Worm (Caenorhabditis elegans): Measurements from ENCODE around the gene aqp-7.

DNA sequence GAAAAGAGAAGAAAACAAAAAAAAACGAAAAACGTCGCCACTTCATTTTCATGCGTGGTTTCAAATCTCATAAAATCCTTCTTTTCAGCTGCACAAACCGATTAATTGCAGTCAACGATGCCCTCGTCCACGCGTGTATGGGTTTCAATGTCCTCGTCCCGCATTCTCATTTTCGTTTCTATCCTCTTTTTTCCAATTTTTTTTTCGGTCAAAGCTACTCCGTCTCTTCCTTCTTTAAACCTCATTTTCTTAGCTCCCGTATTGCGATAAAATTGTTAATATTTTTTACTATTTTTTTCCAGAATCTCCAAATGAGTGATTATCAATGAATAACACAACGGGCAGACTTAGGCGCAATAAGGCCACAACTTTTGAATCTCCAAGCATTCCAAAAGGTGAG, 48.7 kb upstream of the aqp-7 start, which contains the start of gene aakg-3:
- no peak for TF ChIP-seq K11D2.4 (GFP tag; IDR thresholded peaks at IDR 0.05)
- no peak for TF ChIP-seq ama-1 (optimal IDR thresholded peaks at IDR 0.05)
- TF ChIP-seq ama-1 (GFP tag; optimal IDR thresholded peaks at IDR 0.05) = no peak
- no peak for TF ChIP-seq nhr-90 (tag; optimal IDR thresholded peaks at IDR 0.05)
- TF ChIP-seq F22D6.2 (tag; optimal IDR thresholded peaks at IDR 0.05) = no peak
- TF ChIP-seq mel-28 (tag; optimal IDR thresholded peaks at IDR 0.05; ENCODE audit: borderline replicate concordance) = no peak
- TF ChIP-seq B0261.1 (tag; optimal IDR thresholded peaks at IDR 0.05) = no peak
- TF ChIP-seq lag-1 (GFP tag; IDR thresholded peaks at IDR 0.05) = no peak
- no peak for TF ChIP-seq unc-62 (GFP tag; optimal IDR thresholded peaks at IDR 0.05)
- no peak for TF ChIP-seq rcor-1 (GFP tag; IDR thresholded peaks at IDR 0.05)
- TF ChIP-seq somi-1 (GFP tag; optimal IDR thresholded peaks at IDR 0.05) = no peak
- no peak for TF ChIP-seq ceh-40 (GFP tag; IDR thresholded peaks at IDR 0.05)
